Fruit fly (Drosophila melanogaster): ENCODE results near the gene Tsp66A.

DNA sequence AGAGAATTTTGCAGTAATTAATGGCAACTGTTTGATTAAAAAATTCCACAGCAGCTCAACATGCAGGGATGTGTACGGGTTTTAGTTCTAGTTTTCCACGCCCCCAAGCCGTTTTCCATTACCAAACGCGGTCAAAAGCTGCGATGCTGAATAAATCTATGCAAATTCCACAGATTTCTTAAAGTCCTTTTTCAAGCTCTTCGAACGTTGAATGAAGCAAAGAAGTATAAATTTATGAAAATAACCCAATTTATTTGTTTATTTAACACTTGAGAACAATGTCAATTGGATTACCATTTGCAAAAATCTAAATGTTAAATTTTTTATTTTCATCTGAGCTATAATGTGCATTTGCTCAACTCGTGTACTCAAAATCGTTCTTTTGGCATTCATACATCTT is at the start of gene Tsp66A, which contains the start of the genes CG42660 and CG42661:
- TF ChIP-seq OdsH (GFP tag; optimal IDR thresholded peaks at IDR 0.05) (no peak), Hr4 (GFP tag; optimal IDR thresholded peaks at IDR 0.05) (no peak)
